Fruit fly (Drosophila melanogaster) whole organism, embryonic: ENCODE data around the gene CG31675.

Experiments
- ATbp ChIP-seq: fragments of 200-800 bp; sonication (Bioruptor generic); optimal IDR thresholded peaks from 2 replicates; lab custom pipeline; 2017; ENCODE audit warnings: missing biosample characterization, mild to moderate bottlenecking, missing genetic modification characterization, missing genetic modification reagents
- BEAF-32 ChIP-seq: fragments of 200-800 bp; sonication (Bioruptor generic); optimal IDR thresholded peaks from 3 replicates; lab custom pipeline; 2017; ENCODE audit warnings: missing biosample characterization, missing genetic modification characterization, mild to moderate bottlenecking, moderate library complexity, missing genetic modification reagents
- Blimp-1 ChIP-seq: fragments of 200-800 bp; sonication (Bioruptor generic); optimal IDR thresholded peaks from 3 replicates; lab custom pipeline; 2018; ENCODE audit warnings: missing biosample characterization, missing genetic modification characterization, mild to moderate bottlenecking, moderate library complexity, missing genetic modification reagents
- CG11398 ChIP-seq: fragments of 200-800 bp; sonication (Bioruptor generic); optimal IDR thresholded peaks from 2 replicates; lab custom pipeline; 2016; ENCODE audit warnings: missing biosample characterization, missing genetic modification characterization
- CG11696 ChIP-seq: fragments of 200-800 bp; sonication (Bioruptor generic); IDR thresholded peaks from 2 replicates; pipeline ENCODE4 v1.3.6; 2022; ENCODE audit warnings: missing biosample characterization, missing genetic modification characterization
- CG12769 ChIP-seq: fragments of 200-800 bp; sonication (Bioruptor generic); optimal IDR thresholded peaks from 2 replicates; lab custom pipeline; 2019; ENCODE audit warnings: missing biosample characterization, mild to moderate bottlenecking, missing genetic modification characterization, moderate library complexity
- CG15479 ChIP-seq: fragments of 200-800 bp; sonication (Bioruptor generic); optimal IDR thresholded peaks from 3 replicates; lab custom pipeline; 2019; ENCODE audit warnings: missing biosample characterization, mild to moderate bottlenecking, missing genetic modification characterization, moderate library complexity
- CG16863 ChIP-seq: fragments of 200-800 bp; sonication (Bioruptor generic); optimal IDR thresholded peaks from 3 replicates; lab custom pipeline; 2016; ENCODE audit warnings: missing biosample characterization, missing genetic modification characterization
- CG18011 ChIP-seq: fragments of 200-800 bp; sonication (Bioruptor generic); optimal IDR thresholded peaks from 2 replicates; lab custom pipeline; 2017; ENCODE audit warnings: missing biosample characterization, missing genetic modification characterization, mild to moderate bottlenecking, moderate library complexity, missing genotype
- CG18262 ChIP-seq: fragments of 200-800 bp; optimal IDR thresholded peaks from 3 replicates; lab custom pipeline; 2019; ENCODE audit warnings: missing biosample characterization, mild to moderate bottlenecking, missing genetic modification characterization, moderate library complexity
- CG1832 ChIP-seq: fragments of 200-800 bp; sonication (Bioruptor generic); optimal IDR thresholded peaks from 2 replicates; lab custom pipeline; 2017; ENCODE audit warnings: missing biosample characterization, mild to moderate bottlenecking, missing genetic modification characterization, inconsistent platforms
- CG2202 ChIP-seq: fragments of 200-800 bp; sonication (Bioruptor generic); optimal IDR thresholded peaks from 2 replicates; lab custom pipeline; 2018; ENCODE audit warnings: missing biosample characterization, mild to moderate bottlenecking, missing genetic modification characterization
- CG3065 ChIP-seq: fragments of 200-800 bp; sonication (Bioruptor generic); optimal IDR thresholded peaks from 2 replicates; lab custom pipeline; 2016; ENCODE audit warnings: missing biosample characterization, missing genetic modification characterization
- CG31224 ChIP-seq: fragments of 200-800 bp; sonication (Bioruptor generic); IDR thresholded peaks from 2 replicates; pipeline ENCODE4 v1.3.6; 2022; ENCODE audit warnings: missing biosample characterization, missing genetic modification characterization
- CG3163 ChIP-seq: fragments of 200-800 bp; sonication (Bioruptor generic); optimal IDR thresholded peaks from 3 replicates; lab custom pipeline; 2016; ENCODE audit warnings: missing biosample characterization, missing genetic modification characterization
- CG3726 ChIP-seq: fragments of 200-800 bp; sonication (Bioruptor generic); IDR thresholded peaks from 3 replicates; pipeline ENCODE4, ENCODE4 v1.3.6; 2022; ENCODE audit warnings: missing biosample characterization, missing genetic modification characterization
- CG3847 ChIP-seq: fragments of 200-800 bp; sonication (Bioruptor generic); IDR thresholded peaks from 2 replicates; pipeline ENCODE4 v1.3.6; 2022; ENCODE audit warnings: missing biosample characterization, missing genetic modification characterization
- CG3995 ChIP-seq: fragments of 200-800 bp; sonication (Bioruptor generic); optimal IDR thresholded peaks from 3 replicates; lab custom pipeline; 2016; ENCODE audit warnings: missing biosample characterization, missing genetic modification characterization
- CG4820 ChIP-seq: fragments of 200-800 bp; sonication (Bioruptor generic); optimal IDR thresholded peaks from 3 replicates; lab custom pipeline; 2016; ENCODE audit warnings: missing biosample characterization, missing genetic modification characterization
- CG9797 ChIP-seq: fragments of 200-800 bp; sonication (Bioruptor generic); optimal IDR thresholded peaks from 3 replicates; lab custom pipeline; 2018; ENCODE audit warnings: missing biosample characterization, mild to moderate bottlenecking, missing genetic modification characterization
- CrebB ChIP-seq: fragments of 200-800 bp; sonication (Bioruptor generic); optimal IDR thresholded peaks from 3 replicates; lab custom pipeline; 2018; ENCODE audit warnings: missing biosample characterization, mild to moderate bottlenecking, missing genetic modification characterization
- Drgx ChIP-seq: fragments of 200-800 bp; sonication (Bioruptor generic); IDR thresholded peaks from 2 replicates; pipeline ENCODE4 v1.3.6; 2022; ENCODE audit warnings: missing biosample characterization, missing genetic modification characterization
- E2f1 ChIP-seq: fragments of 200-800 bp; sonication (Bioruptor generic); IDR thresholded peaks from 2 replicates; pipeline ENCODE4 v1.3.6; 2022; ENCODE audit warnings: missing biosample characterization, missing genetic modification characterization
- Fer1 ChIP-seq: fragments of 200-800 bp; sonication (Bioruptor generic); optimal IDR thresholded peaks from 2 replicates; lab custom pipeline; 2017; ENCODE audit warnings: missing biosample characterization, mild to moderate bottlenecking, missing genetic modification characterization
- Jarid2 ChIP-seq: fragments of 200-800 bp; sonication (Bioruptor generic); optimal IDR thresholded peaks from 3 replicates; lab custom pipeline; 2017; ENCODE audit warnings: mild to moderate bottlenecking, missing biosample characterization, missing genetic modification reagents, missing genetic modification characterization
- Lim3 ChIP-seq: fragments of 200-800 bp; sonication (Bioruptor generic); IDR thresholded peaks from 2 replicates; pipeline ENCODE4 v1.3.6; 2022; ENCODE audit warnings: missing biosample characterization, missing genetic modification characterization
- NFAT ChIP-seq: fragments of 200-800 bp; sonication (Bioruptor generic); IDR thresholded peaks from 2 replicates; pipeline ENCODE4 v1.3.6; 2022; ENCODE audit warnings: missing biosample characterization, missing genetic modification characterization
- Oli ChIP-seq: fragments of 200-800 bp; sonication (Bioruptor generic); optimal IDR thresholded peaks from 2 replicates; lab custom pipeline; 2018; ENCODE audit warnings: missing biosample characterization, mild to moderate bottlenecking, missing genetic modification characterization, moderate library complexity
- Poxn ChIP-seq: fragments of 200-800 bp; sonication (Bioruptor generic); IDR thresholded peaks from 2 replicates; pipeline ENCODE4 v1.3.6; 2022; ENCODE audit warnings: missing biosample characterization, missing genetic modification characterization
- Side ChIP-seq: fragments of 200-800 bp; sonication (Bioruptor generic); optimal IDR thresholded peaks from 2 replicates; lab custom pipeline; 2016; ENCODE audit warnings: missing biosample characterization, missing genetic modification characterization
- Sin3A ChIP-seq: fragments of >200 bp; optimal IDR thresholded peaks from 2 replicates; lab custom pipeline; 2018
- Six4 ChIP-seq: fragments of 200-800 bp; sonication (Bioruptor generic); optimal IDR thresholded peaks from 2 replicates; lab custom pipeline; 2016; ENCODE audit warnings: missing biosample characterization, missing genetic modification characterization
- Vsx1 ChIP-seq: fragments of 200-800 bp; sonication (Bioruptor generic); optimal IDR thresholded peaks from 2 replicates; lab custom pipeline; 2017; ENCODE audit warnings: missing biosample characterization, mild to moderate bottlenecking, missing genetic modification characterization, missing genetic modification reagents
- ato ChIP-seq: fragments of 200-800 bp; sonication (Bioruptor generic); IDR thresholded peaks from 2 replicates; pipeline ENCODE4 v1.3.6; 2022; ENCODE audit warnings: missing biosample characterization, missing genetic modification characterization; ENCODE audit not compliant: partially characterized antibody
- bowl ChIP-seq: fragments of 200-800 bp; sonication (Bioruptor generic); IDR thresholded peaks from 2 replicates; pipeline ENCODE4 v1.3.6; 2022; ENCODE audit warnings: missing biosample characterization, missing genetic modification characterization
- cad ChIP-seq: fragments of >200 bp; optimal IDR thresholded peaks from 2 replicates; lab custom pipeline; 2017; ENCODE audit warnings: missing biosample characterization, missing genetic modification characterization
- croc ChIP-seq: fragments of 200-800 bp; sonication (Bioruptor generic); conservative IDR thresholded peaks from 3 replicates; pipeline ENCODE4 v1.3.6; 2022; ENCODE audit warnings: missing biosample characterization, missing genetic modification characterization
- crp ChIP-seq, 2 experiments: fragments of 200-800 bp; sonication (Bioruptor generic); optimal IDR thresholded peaks; 2 replicates in 1 of 2; 3 replicates in 1 of 2; lab custom pipeline; 2017; ENCODE audit warnings: missing biosample characterization in 2 of 2, missing genetic modification characterization in 2 of 2, mild to moderate bottlenecking in 1 of 2, moderate library complexity in 1 of 2
- dan ChIP-seq: fragments of 200-800 bp; sonication (Bioruptor generic); IDR thresholded peaks from 2 replicates; pipeline ENCODE4 v1.3.6; 2022; ENCODE audit warnings: missing biosample characterization, missing genetic modification characterization
- dmrt99B ChIP-seq: fragments of 200-800 bp; sonication (Bioruptor generic); optimal IDR thresholded peaks from 2 replicates; lab custom pipeline; 2018; ENCODE audit warnings: missing biosample characterization, mild to moderate bottlenecking, missing genetic modification characterization, moderate library complexity
- eyg ChIP-seq: fragments of 200-800 bp; sonication (Bioruptor generic); optimal IDR thresholded peaks from 3 replicates; lab custom pipeline; 2016; ENCODE audit warnings: missing biosample characterization, missing genetic modification characterization
- gcm ChIP-seq: fragments of 200-800 bp; sonication (Bioruptor generic); optimal IDR thresholded peaks from 2 replicates; lab custom pipeline; 2019; ENCODE audit warnings: missing biosample characterization, mild to moderate bottlenecking, missing genetic modification characterization, moderate library complexity
- grn ChIP-seq: fragments of 200-800 bp; sonication (Bioruptor generic); optimal IDR thresholded peaks from 3 replicates; lab custom pipeline; 2017; ENCODE audit warnings: missing biosample characterization, missing genetic modification characterization
- hbn ChIP-seq: fragments of 200-800 bp; sonication (Bioruptor generic); IDR thresholded peaks from 2 replicates; pipeline ENCODE4 v1.3.6; 2022; ENCODE audit warnings: missing biosample characterization, missing genetic modification characterization; ENCODE audit not compliant: partially characterized antibody
- lilli ChIP-seq: fragments of 200-800 bp; sonication (Bioruptor generic); optimal IDR thresholded peaks from 3 replicates; lab custom pipeline; 2016; ENCODE audit warnings: missing biosample characterization, missing genetic modification characterization
- maf-S ChIP-seq: fragments of 200-800 bp; sonication (Bioruptor generic); optimal IDR thresholded peaks from 2 replicates; lab custom pipeline; 2016; ENCODE audit warnings: missing biosample characterization, missing genetic modification characterization
- seq ChIP-seq: fragments of 200-800 bp; sonication (Bioruptor generic); IDR thresholded peaks from 2 replicates; pipeline ENCODE4 v1.3.6; 2022; ENCODE audit warnings: missing biosample characterization, missing genetic modification characterization
- sqz ChIP-seq: fragments of 200-800 bp; sonication (Bioruptor generic); optimal IDR thresholded peaks from 3 replicates; lab custom pipeline; 2018; ENCODE audit warnings: missing biosample characterization, mild to moderate bottlenecking, missing genetic modification characterization
- stc ChIP-seq: fragments of 200-800 bp; sonication (Bioruptor generic); IDR thresholded peaks from 2 replicates; pipeline ENCODE4 v1.3.6; 2022; ENCODE audit warnings: missing biosample characterization, missing genetic modification characterization
- tna ChIP-seq: fragments of 200-800 bp; sonication (Bioruptor generic); IDR thresholded peaks from 2 replicates; pipeline ENCODE4 v1.3.6; 2022; ENCODE audit warnings: missing biosample characterization, missing genetic modification characterization; ENCODE audit not compliant: partially characterized antibody
- trem ChIP-seq: fragments of 200-800 bp; optimal IDR thresholded peaks from 3 replicates; lab custom pipeline; 2019; ENCODE audit warnings: missing biosample characterization, mild to moderate bottlenecking, missing genetic modification characterization, moderate library complexity
- zen2 ChIP-seq: fragments of 200-800 bp; sonication (Bioruptor generic); IDR thresholded peaks from 3 replicates; pipeline ENCODE4 v1.3.6; 2022; ENCODE audit warnings: missing biosample characterization, missing genetic modification characterization; ENCODE audit not compliant: partially characterized antibody

The CG31675 gene

DNA sequence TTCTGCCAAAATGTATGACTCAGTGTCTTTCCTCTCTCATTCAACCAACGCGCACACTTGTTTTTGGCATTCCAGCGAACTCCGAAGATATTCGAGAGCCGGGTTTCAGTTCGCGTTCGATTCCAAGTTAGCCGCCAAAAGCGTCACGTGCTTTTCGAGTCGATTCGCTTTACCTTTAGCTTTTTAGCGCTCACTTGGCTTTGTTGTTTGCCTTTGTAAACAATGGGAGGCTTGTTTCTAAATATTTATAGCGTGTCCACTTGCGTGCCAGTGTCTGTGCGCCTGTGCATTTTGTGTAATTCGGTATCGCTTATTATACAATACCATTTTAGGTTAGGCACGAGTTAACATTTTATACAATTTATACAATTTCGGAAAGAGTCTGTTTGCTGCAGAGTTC lies 43.8 kb downstream of the CG31675 start (continued):
- TF ChIP-seq crp (GFP tag; optimal IDR thresholded peaks at IDR 0.05; lab: Kevin White, UChicago) (no peak), Drgx (GFP tag; lab: Robert Waterston, UW) (no peak), Jarid2 (GFP tag; lab: Kevin White, UChicago) (peak; percentile 15), bowl (GFP tag; lab: Robert Waterston, UW) (no peak), Vsx1 (GFP tag; lab: Kevin White, UChicago) (peak; percentile 53), dan (GFP tag; lab: Robert Waterston, UW) (no peak), Lim3 (GFP tag; lab: Robert Waterston, UW) (no peak), CG3995 (GFP tag; lab: Kevin White, UChicago) (no peak), dmrt99B (tag; lab: Kevin White, UChicago) (peak; percentile 3), CrebB (tag; lab: Kevin White, UChicago) (peak; percentile 3), CG31224 (GFP tag; lab: Robert Waterston, UW) (peak; percentile 70), NFAT (GFP tag; lab: Robert Waterston, UW) (no peak), CG1832 (no peak), BEAF-32 (no peak), maf-S (no peak), hbn (GFP tag; lab: Robert Waterston, UW) (no peak), CG11696 (GFP tag; lab: Robert Waterston, UW) (no peak), Side (GFP tag; lab: Kevin White, UChicago) (no peak), tna (GFP tag; lab: Robert Waterston, UW) (no peak), Poxn (no peak), Oli (tag; lab: Kevin White, UChicago) (no peak), gcm (GFP tag; lab: Kevin White, UChicago) (no peak), stc (GFP tag; lab: Robert Waterston, UW) (no peak), Sin3A (lab: Kevin White, UChicago) (no peak), E2f1 (GFP tag; lab: Robert Waterston, UW) (no peak), seq (GFP tag; lab: Robert Waterston, UW) (0 out of 2 replicates have a peak, but pooled peaks have one; percentile 23), eyg (GFP tag; lab: Kevin White, UChicago) (no peak), sqz (no peak), CG9797 (GFP tag; lab: Kevin White, UChicago) (no peak), CG3065 (GFP tag; lab: Kevin White, UChicago) (no peak), ato (no peak), trem (tag; lab: Kevin White, UChicago) (no peak), CG3726 (no peak), CG4820 (GFP tag; lab: Kevin White, UChicago) (no peak), Six4 (no peak), CG2202 (tag; lab: Kevin White, UChicago) (no peak), CG3847 (GFP tag; lab: Robert Waterston, UW) (no peak), CG11398 (GFP tag; lab: Kevin White, UChicago) (peak; percentile 18), grn (no peak), CG15479 (GFP tag; lab: Kevin White, UChicago) (no peak), cad (GFP tag; lab: Kevin White, UChicago) (no peak), ATbp (peak; percentile 82), CG12769 (tag; lab: Kevin White, UChicago) (peak; percentile 60), croc (GFP tag; lab: Robert Waterston, UW) (no peak), CG16863 (no peak), lilli (no peak), CG18262 (tag; lab: Kevin White, UChicago) (no peak), Blimp-1 (GFP tag; lab: Kevin White, UChicago) (peak; percentile 39), Fer1 (peak; percentile 55), zen2 (GFP tag; lab: Robert Waterston, UW) (no peak), CG3163 (no peak), CG18011 (GFP tag; lab: Kevin White, UChicago) (no peak)
